Worm (Caenorhabditis elegans) whole organism, late embryonic: ENCODE results near the gene fil-2.

Source experiments
- T23F11.4 ChIP-seq: fragments of 200-800 bp; sonication (Bioruptor generic); optimal IDR thresholded peaks from 2 replicates; lab custom pipeline; 2018; ENCODE audit warnings: mild to moderate bottlenecking, missing genetic modification characterization, missing compliant biosample characterization
- ama-1 ChIP-seq: fragments of 150-350 bp; optimal IDR thresholded peaks from 2 replicates; lab custom pipeline; 2014
- ceh-31 ChIP-seq: sonication (generic microtip); optimal IDR thresholded peaks from 2 replicates; lab custom pipeline; 2016; ENCODE audit warnings: missing genetic modification characterization, missing compliant biosample characterization
- ceh-45 ChIP-seq: fragments of 200-800 bp; sonication (Bioruptor generic); IDR thresholded peaks from 2 replicates; pipeline ENCODE4 v1.3.6; 2022; ENCODE audit warnings: missing genetic modification reagents, missing genetic modification characterization, missing compliant biosample characterization
- fkh-10 ChIP-seq: fragments of 150-350 bp; optimal IDR thresholded peaks from 2 replicates; lab custom pipeline; 2014; ENCODE audit warnings: missing biosample characterization, missing genetic modification reagents, missing genetic modification characterization
- hlh-30 ChIP-seq: sonication (generic microtip); optimal IDR thresholded peaks from 2 replicates; lab custom pipeline; 2017; ENCODE audit warnings: antibody characterized with exemption, missing genetic modification characterization, missing compliant biosample characterization; ENCODE audit not compliant: insufficient read depth
- nfya-1 ChIP-seq: sonication (generic microtip); optimal IDR thresholded peaks from 2 replicates; lab custom pipeline; 2017; ENCODE audit warnings: missing genetic modification characterization, mild to moderate bottlenecking, missing compliant biosample characterization, antibody characterized with exemption, moderate library complexity

DNA sequence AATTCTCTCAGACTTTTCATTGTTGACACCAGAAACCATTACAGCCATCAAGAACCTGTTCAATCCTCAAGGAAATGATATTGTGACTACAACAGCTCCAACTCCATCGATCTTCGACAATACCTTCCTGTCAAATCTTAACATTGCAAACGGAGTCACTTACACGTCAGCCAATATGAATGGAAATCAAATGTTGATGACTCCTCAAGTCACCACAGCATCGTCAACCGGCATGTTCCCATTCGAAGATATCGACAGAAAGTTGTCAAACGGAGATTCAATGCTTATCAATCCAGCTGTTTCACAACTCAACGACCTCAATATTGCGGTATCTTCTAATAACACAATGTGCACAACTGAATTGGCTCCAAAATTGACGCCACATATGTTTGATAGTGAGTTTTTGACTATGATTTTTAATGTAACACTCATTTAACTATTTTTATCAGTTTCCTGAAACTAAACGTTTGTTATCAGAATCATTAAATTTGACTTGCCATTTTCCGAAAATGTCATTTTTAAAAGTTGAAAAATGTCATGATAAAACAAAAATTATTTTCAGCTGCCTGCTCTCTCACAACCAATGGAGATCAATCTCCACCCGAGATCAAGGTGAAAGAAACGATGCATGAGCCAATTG, 27.8 kb upstream of the fil-2 start:
- TF ChIP-seq ceh-45 (no peak), ceh-31 (tag; lab: Kevin White, UChicago) (no peak), fkh-10 (GFP tag; lab: Kevin White, UChicago) (no peak), T23F11.4 (GFP tag; lab: Kevin White, UChicago) (no peak), ama-1 (lab: Kevin White, UChicago) (no peak), nfya-1 (tag; lab: Kevin White, UChicago) (no peak), hlh-30 (tag; lab: Kevin White, UChicago) (no peak)
